Worm (Caenorhabditis elegans) whole organism, L2 larva: Measurements from ENCODE around the gene rbm-7.
A peak's percentile ranks its signal among the peaks of the same experiment; 100 is the strongest.

ENCODE experiments used
- F13H6.1 ChIP-seq: sonication (generic microtip); optimal IDR thresholded peaks from 2 replicates; lab custom pipeline; 2016; ENCODE audit warnings: missing genetic modification characterization, missing compliant biosample characterization
- R02D3.7 ChIP-seq: fragments of 150-350 bp; optimal IDR thresholded peaks from 2 replicates; lab custom pipeline; 2014; ENCODE audit warnings: missing biosample characterization, missing genetic modification characterization
- ZK546.5 ChIP-seq: sonication (generic microtip); optimal IDR thresholded peaks from 2 replicates; lab custom pipeline; 2017; ENCODE audit warnings: missing biosample characterization, missing genetic modification characterization
- ama-1 ChIP-seq: fragments of 150-350 bp; optimal IDR thresholded peaks from 2 replicates; lab custom pipeline; 2018; ENCODE audit warnings: inconsistent platforms
- blmp-1 ChIP-seq: sonication (generic microtip); optimal IDR thresholded peaks from 2 replicates; lab custom pipeline; 2017; ENCODE audit warnings: missing genetic modification characterization, mild to moderate bottlenecking, missing compliant biosample characterization, antibody characterized with exemption, moderate library complexity; ENCODE audit not compliant: insufficient read depth
- ceh-16 ChIP-seq: fragments of 150-350 bp; optimal IDR thresholded peaks from 2 replicates; lab custom pipeline; 2014; ENCODE audit warnings: missing biosample characterization, missing genetic modification characterization
- crh-2 ChIP-seq: sonication (generic microtip); optimal IDR thresholded peaks from 2 replicates; lab custom pipeline; 2017; ENCODE audit warnings: missing biosample characterization, missing genetic modification characterization
- egl-27 ChIP-seq: sonication (generic microtip); optimal IDR thresholded peaks from 3 replicates; lab custom pipeline; 2017; ENCODE audit warnings: missing biosample characterization, missing genetic modification reagents, missing genetic modification characterization
- elt-1 ChIP-seq: fragments of 150-350 bp; optimal IDR thresholded peaks from 2 replicates; lab custom pipeline; 2014; ENCODE audit warnings: missing biosample characterization, missing genetic modification characterization
- fos-1 ChIP-seq: fragments of 150-350 bp; optimal IDR thresholded peaks from 2 replicates; lab custom pipeline; 2014; ENCODE audit warnings: missing biosample characterization, missing genetic modification characterization
- gmeb-1 ChIP-seq: fragments of 150-350 bp; optimal IDR thresholded peaks from 2 replicates; lab custom pipeline; 2014; ENCODE audit warnings: missing biosample characterization, missing genetic modification characterization
- lin-13 ChIP-seq: fragments of 150-350 bp; optimal IDR thresholded peaks from 2 replicates; lab custom pipeline; 2014; ENCODE audit warnings: missing biosample characterization, missing genetic modification reagents, missing genetic modification characterization
- lsy-2 ChIP-seq, 2 experiments: fragments of 150-350 bp in 1 of 2; sonication (generic microtip) in 1 of 2; optimal IDR thresholded peaks; 2 replicates each; lab custom pipeline; 2014 to 2017; ENCODE audit warnings: missing biosample characterization in 2 of 2, missing genetic modification characterization in 2 of 2
- mab-5 ChIP-seq: fragments of 150-350 bp; optimal IDR thresholded peaks from 2 replicates; lab custom pipeline; 2014; ENCODE audit warnings: missing biosample characterization, missing genetic modification characterization
- nhr-10 ChIP-seq: sonication (generic microtip); optimal IDR thresholded peaks from 2 replicates; lab custom pipeline; 2017; ENCODE audit warnings: missing biosample characterization, missing genetic modification characterization
- nhr-129 ChIP-seq: fragments of 150-350 bp; optimal IDR thresholded peaks from 2 replicates; lab custom pipeline; 2014; ENCODE audit warnings: missing biosample characterization, missing genetic modification characterization
- nhr-21 ChIP-seq: fragments of 150-350 bp; optimal IDR thresholded peaks from 2 replicates; lab custom pipeline; 2014; ENCODE audit warnings: missing biosample characterization, missing genetic modification characterization
- nhr-25 ChIP-seq: fragments of 150-350 bp; sonication (generic microtip); optimal IDR thresholded peaks from 3 replicates; lab custom pipeline; 2014; ENCODE audit warnings: missing biosample characterization, missing genetic modification characterization
- nhr-6 ChIP-seq: fragments of 150-350 bp; optimal IDR thresholded peaks from 2 replicates; lab custom pipeline; 2014; ENCODE audit warnings: missing biosample characterization, missing genetic modification characterization
- peb-1 ChIP-seq: fragments of 150-350 bp; optimal IDR thresholded peaks from 2 replicates; lab custom pipeline; 2014; ENCODE audit warnings: missing biosample characterization, missing genetic modification characterization
- sem-4 ChIP-seq: fragments of 150-350 bp; optimal IDR thresholded peaks from 2 replicates; lab custom pipeline; 2014; ENCODE audit warnings: missing biosample characterization, missing genetic modification reagents, missing genetic modification characterization
- sma-3 ChIP-seq: sonication (generic microtip); optimal IDR thresholded peaks from 2 replicates; lab custom pipeline; 2016; ENCODE audit warnings: missing genetic modification reagents, missing genetic modification characterization, missing compliant biosample characterization
- sma-9 ChIP-seq, 2 experiments: fragments of 150-350 bp in 1 of 2; sonication (generic microtip) in 1 of 2; optimal IDR thresholded peaks; 2 replicates each; lab custom pipeline; 2014 to 2016; ENCODE audit warnings: missing genetic modification characterization in 2 of 2, mild to moderate bottlenecking in 1 of 2, missing biosample characterization in 1 of 2, missing compliant biosample characterization in 1 of 2, missing genetic modification reagents in 1 of 2, moderate library complexity in 1 of 2
- snpc-4 ChIP-seq: fragments of 150-350 bp; optimal IDR thresholded peaks from 2 replicates; lab custom pipeline; 2014; ENCODE audit warnings: missing biosample characterization, missing genetic modification characterization
- unc-55 ChIP-seq: fragments of 150-350 bp; sonication (generic microtip); optimal IDR thresholded peaks from 3 replicates; lab custom pipeline; 2014; ENCODE audit warnings: missing biosample characterization, missing genetic modification reagents, missing genetic modification characterization
- ztf-11 ChIP-seq: sonication (generic microtip); optimal IDR thresholded peaks from 2 replicates; lab custom pipeline; 2017; ENCODE audit warnings: missing biosample characterization, missing genetic modification characterization
- ztf-4 ChIP-seq: fragments of 150-350 bp; optimal IDR thresholded peaks from 2 replicates; lab custom pipeline; 2014; ENCODE audit warnings: missing biosample characterization, missing genetic modification characterization

The rbm-7 gene

ce11 chrIII:12919882-12920281, 11.8 kb downstream of the rbm-7 start:
- peak; percentile 15 for TF ChIP-seq gmeb-1 (tag; lab: Kevin White, UChicago)
- peak; percentile 95 for TF ChIP-seq fos-1 (tag; lab: Kevin White, UChicago)
- TF ChIP-seq nhr-129 (tag; lab: Kevin White, UChicago), result peak; percentile 59
- TF ChIP-seq F13H6.1 (tag; lab: Kevin White, UChicago), result peak; percentile 63
- no peak for TF ChIP-seq ceh-16 (tag; lab: Kevin White, UChicago)

ce11 chrIII:12918575-12918974, 13.1 kb downstream of the rbm-7 start, which contains the start of gene Y37D8A.16:
Gene Y37D8A.16, minus strand, starts transcription at chrIII:12918675.
- TF ChIP-seq ZK546.5 (no peak), unc-55 (GFP tag; lab: Kevin White, UChicago) (no peak), ama-1 (lab: Kevin White, UChicago) (no peak), nhr-129 (tag; lab: Kevin White, UChicago) (no peak), R02D3.7 (tag; lab: Kevin White, UChicago) (no peak)

- TF ChIP-seq peb-1 (tag; lab: Kevin White, UChicago), result no peak
- TF ChIP-seq fos-1 (tag; lab: Kevin White, UChicago), result peak; percentile 47
- TF ChIP-seq sem-4, result no peak
- TF ChIP-seq unc-55 (GFP tag; lab: Kevin White, UChicago), result no peak
- TF ChIP-seq nhr-21 (tag; lab: Kevin White, UChicago), result no peak
- no peak for TF ChIP-seq nhr-10
- TF ChIP-seq crh-2, result peak; percentile 2
- TF ChIP-seq R02D3.7 (tag; lab: Kevin White, UChicago), result no peak
- no peak for TF ChIP-seq egl-27 (tag; lab: Kevin White, UChicago)
- no peak for TF ChIP-seq F13H6.1 (tag; lab: Kevin White, UChicago)
- TF ChIP-seq, all 48 proteins: peak for 2
These were observed 13.8 kb downstream of the rbm-7 start for ce11 chrIII:12917852-12918251.

ce11 chrIII:12916459-12916858, 15.2 kb downstream of the rbm-7 start:
- TF ChIP-seq ama-1 (lab: Kevin White, UChicago), result no peak
- TF ChIP-seq elt-1 (tag; lab: Kevin White, UChicago), result no peak
- TF ChIP-seq unc-55 (GFP tag; lab: Kevin White, UChicago), result no peak
- TF ChIP-seq nhr-129 (tag; lab: Kevin White, UChicago), result no peak

- no peak for TF ChIP-seq ztf-11
- TF ChIP-seq snpc-4 (tag; lab: Kevin White, UChicago), result no peak
- TF ChIP-seq mab-5 (tag; lab: Kevin White, UChicago), result no peak
These were observed 21.3 kb downstream of the rbm-7 start, which contains the start of gene flp-14 for ce11 chrIII:12910365-12910764. Gene flp-14, plus strand, starts transcription at chrIII:12910510.

- TF ChIP-seq lsy-2 (tag; optimal IDR thresholded peaks at IDR 0.05; lab: Kevin White, UChicago), result no peak
- no peak for TF ChIP-seq blmp-1 (tag; lab: Kevin White, UChicago)
These were observed 24.4 kb downstream of the rbm-7 start for ce11 chrIII:12907218-12907617.

- TF ChIP-seq unc-55 (GFP tag; lab: Kevin White, UChicago) (peak; percentile 18), sma-3 (GFP tag; lab: Kevin White, UChicago) (peak; percentile 39), sem-4 (peak; percentile 20), ceh-16 (tag; lab: Kevin White, UChicago) (no peak), fos-1 (tag; lab: Kevin White, UChicago) (no peak), R02D3.7 (tag; lab: Kevin White, UChicago) (peak; percentile 13), nhr-6 (peak; percentile 54), F13H6.1 (tag; lab: Kevin White, UChicago) (peak; percentile 32), lin-13 (GFP tag; lab: Kevin White, UChicago) (peak; percentile 37), ztf-11 (no peak), nhr-21 (tag; lab: Kevin White, UChicago) (no peak), crh-2 (peak; percentile 39), ama-1 (lab: Kevin White, UChicago) (peak; percentile 50), lsy-2 (tag; optimal IDR thresholded peaks at IDR 0.05; lab: Kevin White, UChicago) (peak; percentile 54 to 70), ztf-4 (tag; lab: Kevin White, UChicago) (no peak), sma-9 (GFP tag; optimal IDR thresholded peaks at IDR 0.05; lab: Kevin White, UChicago) (peak; percentile 61), sma-9 (tag; optimal IDR thresholded peaks at IDR 0.05; lab: Kevin White, UChicago) (no peak), nhr-25 (peak; percentile 11)
These were observed 25.0 kb downstream of the rbm-7 start for ce11 chrIII:12906611-12907037.
